Worm (Caenorhabditis elegans) whole organism, mixed stage, embryonic: Measurements from ENCODE around the gene nap-1.

Source experiments
- ceh-83 ChIP-seq: fragments of 200-800 bp; sonication (Bioruptor generic); optimal IDR thresholded peaks from 2 replicates; lab custom pipeline; 2018; ENCODE audit warnings: mild to moderate bottlenecking, missing genetic modification characterization, missing compliant biosample characterization
- nhr-28 ChIP-seq: fragments of 150-350 bp; optimal IDR thresholded peaks from 2 replicates; lab custom pipeline; 2014; ENCODE audit warnings: missing biosample characterization, missing genetic modification characterization
- pha-4 ChIP-seq: fragments of 150-350 bp; optimal IDR thresholded peaks from 2 replicates; lab custom pipeline; 2018; ENCODE audit warnings: missing biosample characterization, missing genetic modification reagents, missing genetic modification characterization
- sem-2 ChIP-seq: fragments of 200-800 bp; sonication (Bioruptor generic); optimal IDR thresholded peaks from 2 replicates; lab custom pipeline; 2018; ENCODE audit warnings: mild to moderate bottlenecking, missing genetic modification characterization, missing compliant biosample characterization
- unc-39 ChIP-seq: fragments of 150-350 bp; optimal IDR thresholded peaks from 2 replicates; lab custom pipeline; 2014; ENCODE audit warnings: missing biosample characterization, missing genetic modification characterization
- ztf-11 ChIP-seq: fragments of 150-350 bp; optimal IDR thresholded peaks from 2 replicates; lab custom pipeline; 2014; ENCODE audit warnings: missing biosample characterization, missing genetic modification characterization

DNA sequence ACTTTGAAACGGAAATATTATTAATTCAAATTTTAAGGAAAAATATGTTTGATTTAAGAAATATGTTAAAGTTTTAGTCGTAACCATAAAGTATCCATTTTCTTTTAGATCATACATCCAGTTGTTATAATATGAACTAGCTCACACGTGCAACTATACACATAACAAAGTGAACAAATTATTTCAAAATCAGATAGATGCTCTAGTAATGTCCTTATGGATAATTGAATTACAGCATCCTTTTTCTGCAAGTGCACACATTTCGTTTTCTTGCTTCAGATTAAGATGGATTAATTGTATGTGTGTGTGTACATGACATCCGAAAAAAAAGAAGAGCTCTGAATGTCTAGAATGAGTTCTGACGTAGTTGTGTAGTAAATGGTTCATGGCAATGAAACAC lies 6.5 kb upstream of the nap-1 start:
- TF ChIP-seq nhr-28 (tag; lab: Kevin White, UChicago) (no peak), unc-39 (tag; lab: Kevin White, UChicago) (no peak), pha-4 (no peak), ztf-11 (tag; lab: Kevin White, UChicago) (no peak), sem-2 (GFP tag; lab: Kevin White, UChicago) (no peak), ceh-83 (GFP tag; lab: Kevin White, UChicago) (no peak)
